Worm (Caenorhabditis elegans): ENCODE measurements around the gene lad-2.

- no peak for TF ChIP-seq ref-1 (GFP tag; conservative IDR thresholded peaks at IDR 0.05)
- TF ChIP-seq ztf-23 (GFP tag; IDR thresholded peaks at IDR 0.05) = no peak
- no peak for TF ChIP-seq cog-1 (tag; optimal IDR thresholded peaks at IDR 0.05)
- no peak for TF ChIP-seq tab-1 (GFP tag; IDR thresholded peaks at IDR 0.05)
- no peak for TF ChIP-seq T22C8.4 (GFP tag; IDR thresholded peaks at IDR 0.05)
- no peak for TF ChIP-seq flt-1 (GFP tag; IDR thresholded peaks at IDR 0.05)
- TF ChIP-seq ztf-29 (GFP tag; IDR thresholded peaks at IDR 0.05) = no peak
- TF ChIP-seq klf-2 (GFP tag; conservative IDR thresholded peaks at IDR 0.05) = no peak
- TF ChIP-seq med-1 (GFP tag; optimal IDR thresholded peaks at IDR 0.05; ENCODE audit: insufficient read depth) = no peak
Measured at ce11 chrIV:2969399-2969990, 8.8 kb downstream of the lad-2 start, which contains the start of gene Y54G2A.57.
